Worm (Caenorhabditis elegans) whole organism, L1 larva: Measurements from ENCODE around the gene W08F4.10.
A peak's percentile ranks its signal among the peaks of the same experiment; 100 is the strongest.

ENCODE experiments used
- F16B12.6 ChIP-seq: fragments of 150-350 bp; optimal IDR thresholded peaks from 2 replicates; lab custom pipeline; 2014; ENCODE audit warnings: missing biosample characterization, missing genetic modification characterization
- alr-1 ChIP-seq: fragments of 200-800 bp; sonication (Bioruptor generic); optimal IDR thresholded peaks from 2 replicates; lab custom pipeline; 2018; ENCODE audit warnings: borderline replicate concordance, mild to moderate bottlenecking, missing genetic modification characterization, missing compliant biosample characterization
- ama-1 ChIP-seq: fragments of 150-350 bp; optimal IDR thresholded peaks from 2 replicates; lab custom pipeline; 2014
- ceh-63 ChIP-seq: fragments of 200-800 bp; sonication (Bioruptor generic); optimal IDR thresholded peaks from 2 replicates; lab custom pipeline; 2018; ENCODE audit warnings: mild to moderate bottlenecking, missing genetic modification characterization, missing compliant biosample characterization
- ceh-8 ChIP-seq: fragments of 200-800 bp; sonication (Bioruptor generic); optimal IDR thresholded peaks from 2 replicates; lab custom pipeline; 2018; ENCODE audit warnings: mild to moderate bottlenecking, missing genetic modification characterization, moderate library complexity, missing compliant biosample characterization
- ceh-82 ChIP-seq, 3 experiments: fragments of 150-350 bp in 1 of 3; sonication (generic microtip) in 2 of 3; optimal IDR thresholded peaks; 2 replicates each; lab custom pipeline; 2014 to 2017; ENCODE audit warnings: missing biosample characterization in 3 of 3, missing genetic modification characterization in 3 of 3
- ceh-88 ChIP-seq: fragments of 200-800 bp; sonication (Bioruptor generic); IDR thresholded peaks from 2 replicates; pipeline ENCODE4 v1.3.6; 2022; ENCODE audit warnings: missing genetic modification characterization, missing compliant biosample characterization
- dsc-1 ChIP-seq: sonication (generic microtip); optimal IDR thresholded peaks from 2 replicates; lab custom pipeline; 2016; ENCODE audit warnings: mild to moderate bottlenecking, missing genetic modification characterization, missing compliant biosample characterization
- efl-1 ChIP-seq, 4 experiments: fragments of 150-350 bp; optimal IDR thresholded peaks in 3 of 4; peaks in 1 of 4; 1 replicate in 1 of 4; 2 replicates in 3 of 4; lab custom pipeline; 2014; ENCODE audit warnings: missing biosample characterization in 2 of 4, missing genetic modification characterization in 2 of 4, missing genetic modification reagents in 2 of 4
- efl-3 ChIP-seq: fragments of 200-800 bp; sonication (Bioruptor generic); optimal IDR thresholded peaks from 2 replicates; lab custom pipeline; 2018; ENCODE audit warnings: mild to moderate bottlenecking, missing genetic modification characterization, missing compliant biosample characterization
- fkh-4 ChIP-seq: sonication (generic microtip); optimal IDR thresholded peaks from 2 replicates; lab custom pipeline; 2016; ENCODE audit warnings: missing compliant biosample characterization, missing genetic modification characterization, borderline replicate concordance
- grh-1 ChIP-seq: fragments of 200-800 bp; sonication (Bioruptor generic); IDR thresholded peaks from 2 replicates; pipeline ENCODE4 v1.3.6; 2022; ENCODE audit warnings: missing genetic modification reagents, missing genetic modification characterization, missing compliant biosample characterization
- hlh-17 ChIP-seq: fragments of 200-800 bp; sonication (Bioruptor generic); optimal IDR thresholded peaks from 2 replicates; lab custom pipeline; 2018; ENCODE audit warnings: missing genetic modification characterization, mild to moderate bottlenecking, missing compliant biosample characterization, moderate library complexity, borderline replicate concordance
- irx-1 ChIP-seq: sonication (generic microtip); optimal IDR thresholded peaks from 2 replicates; lab custom pipeline; 2016; ENCODE audit warnings: missing genetic modification characterization, missing compliant biosample characterization
- isw-1 ChIP-seq: fragments of 200-800 bp; sonication (Bioruptor generic); IDR thresholded peaks from 2 replicates; pipeline ENCODE4 v1.3.6; 2022; ENCODE audit warnings: missing genetic modification characterization, missing compliant biosample characterization
- jun-1 ChIP-seq: fragments of 150-350 bp; optimal IDR thresholded peaks from 2 replicates; lab custom pipeline; 2014; ENCODE audit warnings: missing biosample characterization, missing genetic modification reagents, missing genetic modification characterization
- lin-13 ChIP-seq: fragments of 150-350 bp; optimal IDR thresholded peaks from 2 replicates; lab custom pipeline; 2014; ENCODE audit warnings: missing biosample characterization, missing genetic modification reagents, missing genetic modification characterization
- lin-14 ChIP-seq: fragments of 200-800 bp; sonication (Bioruptor generic); optimal IDR thresholded peaks from 2 replicates; lab custom pipeline; 2018; ENCODE audit warnings: mild to moderate bottlenecking, missing genetic modification characterization, moderate library complexity, missing compliant biosample characterization
- lin-15B ChIP-seq: fragments of 150-350 bp; sonication (generic microtip); optimal IDR thresholded peaks from 3 replicates; lab custom pipeline; 2014; ENCODE audit warnings: missing biosample characterization, missing genetic modification characterization
- lin-39 ChIP-seq: fragments of 150-350 bp; optimal IDR thresholded peaks from 2 replicates; lab custom pipeline; 2014; ENCODE audit warnings: missing biosample characterization, missing genetic modification reagents, missing genetic modification characterization
- lsy-2 ChIP-seq, 2 experiments: fragments of 150-350 bp; optimal IDR thresholded peaks; 2 replicates each; lab custom pipeline; 2014; ENCODE audit warnings: missing biosample characterization in 2 of 2, missing genetic modification characterization in 2 of 2
- mdl-1 ChIP-seq, 2 experiments: fragments of 150-350 bp; optimal IDR thresholded peaks; 2 replicates each; lab custom pipeline; 2014 to 2017; ENCODE audit warnings: missing biosample characterization in 2 of 2, missing genetic modification characterization in 2 of 2, inconsistent platforms in 1 of 2
- nhr-12 ChIP-seq: sonication (generic microtip); optimal IDR thresholded peaks from 2 replicates; lab custom pipeline; 2017; ENCODE audit warnings: missing biosample characterization, missing genetic modification characterization
- nhr-237 ChIP-seq: fragments of 150-350 bp; optimal IDR thresholded peaks from 2 replicates; lab custom pipeline; 2014; ENCODE audit warnings: missing biosample characterization, missing genetic modification characterization
- nhr-28 ChIP-seq: fragments of 150-350 bp; optimal IDR thresholded peaks from 2 replicates; lab custom pipeline; 2014; ENCODE audit warnings: missing biosample characterization, missing genetic modification characterization
- nhr-47 ChIP-seq: sonication (generic microtip); optimal IDR thresholded peaks from 2 replicates; lab custom pipeline; 2016; ENCODE audit warnings: mild to moderate bottlenecking, missing genetic modification characterization, moderate library complexity, missing compliant biosample characterization
- nhr-71 ChIP-seq: sonication (generic microtip); optimal IDR thresholded peaks from 2 replicates; lab custom pipeline; 2016; ENCODE audit warnings: mild to moderate bottlenecking, missing genetic modification characterization, moderate library complexity, missing compliant biosample characterization
- nhr-76 ChIP-seq: sonication (generic microtip); optimal IDR thresholded peaks from 2 replicates; lab custom pipeline; 2017; ENCODE audit warnings: missing biosample characterization, missing genetic modification characterization
- nhr-77 ChIP-seq: fragments of 150-350 bp; optimal IDR thresholded peaks from 2 replicates; lab custom pipeline; 2014; ENCODE audit warnings: missing biosample characterization, missing genetic modification characterization
- nhr-85 ChIP-seq: sonication (generic microtip); peaks from one replicate; lab custom pipeline; 2016; ENCODE audit warnings: missing genetic modification characterization, inconsistent platforms, missing compliant biosample characterization
- pag-3 ChIP-seq: sonication (generic microtip); optimal IDR thresholded peaks from 2 replicates; lab custom pipeline; 2017; ENCODE audit warnings: missing genetic modification characterization, mild to moderate bottlenecking, missing compliant biosample characterization, antibody characterized with exemption, borderline replicate concordance; ENCODE audit not compliant: insufficient read depth
- rnt-1 ChIP-seq: sonication (generic microtip); optimal IDR thresholded peaks from 2 replicates; lab custom pipeline; 2016; ENCODE audit warnings: mild to moderate bottlenecking, missing genetic modification characterization, moderate library complexity, missing compliant biosample characterization
- snpc-4 ChIP-seq: fragments of 150-350 bp; optimal IDR thresholded peaks from 2 replicates; lab custom pipeline; 2014; ENCODE audit warnings: missing biosample characterization, missing genetic modification characterization
- snu-23 ChIP-seq: sonication (generic microtip); optimal IDR thresholded peaks from 2 replicates; lab custom pipeline; 2016; ENCODE audit warnings: missing genetic modification characterization, missing compliant biosample characterization
- unc-62 ChIP-seq: fragments of 150-350 bp; optimal IDR thresholded peaks from 2 replicates; lab custom pipeline; 2014; ENCODE audit warnings: missing biosample characterization, missing genetic modification reagents, missing genetic modification characterization
- unc-86 ChIP-seq: sonication (generic microtip); optimal IDR thresholded peaks from 2 replicates; lab custom pipeline; 2016; ENCODE audit warnings: missing genetic modification characterization, missing compliant biosample characterization
- ztf-11 ChIP-seq, 2 experiments: sonication (generic microtip); optimal IDR thresholded peaks; 2 replicates each; lab custom pipeline; 2016 to 2017; ENCODE audit warnings: missing genetic modification characterization in 2 of 2, missing biosample characterization in 1 of 2, missing compliant biosample characterization in 1 of 2
- ztf-4 ChIP-seq: fragments of 150-350 bp; optimal IDR thresholded peaks from 2 replicates; lab custom pipeline; 2014; ENCODE audit warnings: missing biosample characterization, missing genetic modification characterization

W08F4.10 gene

DNA sequence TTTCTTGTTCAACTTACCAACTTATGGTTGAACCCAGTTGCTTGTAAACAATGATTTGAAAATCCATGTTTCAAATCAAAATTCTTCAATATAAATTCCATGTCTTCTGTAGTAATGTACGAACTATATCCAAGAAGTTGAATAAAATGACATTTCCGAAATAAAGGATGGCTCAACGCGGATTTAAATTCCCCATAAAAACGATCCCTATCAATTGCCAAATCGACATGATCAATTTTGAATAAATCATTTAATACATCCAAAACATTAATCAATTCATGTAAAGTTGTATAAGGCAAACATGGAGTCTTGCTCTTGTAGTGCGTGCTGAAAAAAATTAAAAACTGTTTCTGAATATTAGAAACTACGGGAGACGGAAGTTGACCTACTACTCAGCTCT is at the start of gene W08F4.10:
Gene W08F4.10, minus strand, starts transcription at position 101 of the 400 bp plus-strand sequence.
- TF ChIP-seq ceh-88, result no peak
- no peak for TF ChIP-seq nhr-12 (tag; lab: Kevin White, UChicago)
- TF ChIP-seq nhr-77 (tag; lab: Kevin White, UChicago), result no peak
- TF ChIP-seq efl-1 (optimal IDR thresholded peaks at IDR 0.05; lab: Kevin White, UChicago), result no peak
- peak in 1 of 2 experiments; percentile 13 for TF ChIP-seq efl-1 (GFP tag; optimal IDR thresholded peaks at IDR 0.05 in 1 of 2; lab: Kevin White, UChicago)
- no peak for TF ChIP-seq nhr-85
- TF ChIP-seq F16B12.6 (tag; lab: Kevin White, UChicago), result no peak
- no peak for TF ChIP-seq ceh-82 (tag; optimal IDR thresholded peaks at IDR 0.05; lab: Kevin White, UChicago)

DNA sequence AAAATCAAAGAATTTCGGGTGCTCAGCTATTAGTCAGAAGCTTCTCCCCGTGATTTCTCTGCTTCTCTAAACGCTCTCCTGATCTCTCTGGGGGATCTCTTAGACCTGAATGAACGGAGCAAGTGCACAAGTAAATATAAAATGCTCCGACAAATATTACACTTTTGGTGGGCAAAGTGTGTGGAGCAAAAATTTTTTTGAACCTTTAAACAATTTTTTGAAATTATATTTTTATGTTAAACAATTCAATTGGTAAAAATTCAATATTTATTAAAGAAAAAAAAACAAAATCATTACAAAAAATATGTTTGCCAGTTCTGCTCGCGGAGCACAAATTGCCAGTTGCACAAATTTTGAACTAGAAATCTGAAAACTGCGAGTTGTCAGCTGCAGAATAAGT is 48.5 kb upstream of the W08F4.10 start, which contains the start of gene K07E8.6:
Gene K07E8.6, minus strand, starts transcription at position 101 of the 400 bp plus-strand sequence.
- TF ChIP-seq nhr-12 (tag; lab: Kevin White, UChicago) (no peak), grh-1 (no peak), ceh-8 (GFP tag; lab: Kevin White, UChicago) (no peak), nhr-237 (no peak), rnt-1 (tag; lab: Kevin White, UChicago) (no peak), lin-14 (no peak), nhr-28 (no peak), jun-1 (tag; lab: Kevin White, UChicago) (no peak), ztf-4 (tag; lab: Kevin White, UChicago) (no peak), unc-62 (no peak), nhr-76 (tag; lab: Kevin White, UChicago) (no peak)

DNA sequence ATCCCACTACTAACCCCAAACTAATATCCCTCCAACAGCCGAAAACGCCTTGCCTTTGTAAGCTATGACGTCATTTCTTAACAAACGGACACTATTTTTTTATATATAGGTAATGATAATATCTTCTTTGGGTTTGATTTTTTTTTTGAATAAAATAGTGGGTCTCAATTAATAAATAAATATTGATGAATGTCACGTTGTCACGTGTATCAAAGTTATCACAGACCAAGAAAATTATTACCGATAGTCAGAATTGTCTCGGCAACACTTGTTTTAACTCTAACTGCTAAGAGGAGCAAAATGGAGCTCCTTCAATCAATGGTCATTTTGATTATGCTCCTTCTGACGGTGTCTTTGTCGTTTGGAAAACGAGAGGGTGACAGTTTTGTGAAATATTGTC is 43.0 kb upstream of the W08F4.10 start, which contains the start of gene T04B8.1:
Gene T04B8.1, plus strand, starts transcription at position 301 of the 400 bp plus-strand sequence.
- TF ChIP-seq pag-3 (tag; lab: Kevin White, UChicago) (no peak), ceh-88 (no peak), isw-1 (no peak), lin-13 (no peak), snpc-4 (tag; lab: Kevin White, UChicago) (no peak), lsy-2 (tag; optimal IDR thresholded peaks at IDR 0.05; lab: Kevin White, UChicago) (no peak), nhr-47 (tag; lab: Kevin White, UChicago) (no peak), efl-3 (GFP tag; lab: Kevin White, UChicago) (no peak), ztf-11 (tag; optimal IDR thresholded peaks at IDR 0.05; lab: Kevin White, UChicago) (no peak), mdl-1 (tag; optimal IDR thresholded peaks at IDR 0.05; lab: Kevin White, UChicago) (no peak)

DNA sequence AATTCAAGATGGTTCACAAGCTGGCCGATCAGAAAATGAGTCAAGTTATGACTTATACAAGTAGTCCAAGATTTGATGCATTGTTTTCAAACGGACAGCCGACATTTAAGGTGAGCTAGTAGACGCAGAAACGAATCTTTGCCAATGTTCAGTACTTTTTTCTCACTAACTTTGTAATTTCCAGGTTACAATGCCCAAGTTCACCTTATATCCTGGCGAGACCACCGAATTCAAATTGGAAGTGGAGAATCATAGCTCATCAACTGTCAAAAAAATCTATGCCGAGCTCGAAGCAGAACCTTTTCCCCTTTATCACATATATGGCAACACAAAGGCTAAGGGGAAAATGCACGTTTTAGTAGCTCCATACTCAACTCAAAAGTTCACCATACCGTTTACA is 36.9 kb upstream of the W08F4.10 start:
- TF ChIP-seq irx-1 (tag; lab: Kevin White, UChicago) (no peak), ztf-11 (tag; optimal IDR thresholded peaks at IDR 0.05; lab: Kevin White, UChicago) (no peak), hlh-17 (GFP tag; lab: Kevin White, UChicago) (no peak), ceh-63 (GFP tag; lab: Kevin White, UChicago) (no peak), dsc-1 (tag; lab: Kevin White, UChicago) (no peak), snu-23 (GFP tag; lab: Kevin White, UChicago) (no peak), rnt-1 (tag; lab: Kevin White, UChicago) (no peak), lsy-2 (tag; optimal IDR thresholded peaks at IDR 0.05; lab: Kevin White, UChicago) (no peak), lin-39 (no peak), mdl-1 (tag; optimal IDR thresholded peaks at IDR 0.05; lab: Kevin White, UChicago) (no peak), jun-1 (tag; lab: Kevin White, UChicago) (no peak), unc-86 (tag; lab: Kevin White, UChicago) (no peak), fkh-4 (tag; lab: Kevin White, UChicago) (no peak), alr-1 (tag; lab: Kevin White, UChicago) (no peak), nhr-71 (tag; lab: Kevin White, UChicago) (no peak), ama-1 (no peak), nhr-76 (tag; lab: Kevin White, UChicago) (no peak), lin-15B (tag; lab: Kevin White, UChicago) (no peak)
